Worm (Caenorhabditis elegans): Measurements from ENCODE around the gene T19H12.6.

DNA sequence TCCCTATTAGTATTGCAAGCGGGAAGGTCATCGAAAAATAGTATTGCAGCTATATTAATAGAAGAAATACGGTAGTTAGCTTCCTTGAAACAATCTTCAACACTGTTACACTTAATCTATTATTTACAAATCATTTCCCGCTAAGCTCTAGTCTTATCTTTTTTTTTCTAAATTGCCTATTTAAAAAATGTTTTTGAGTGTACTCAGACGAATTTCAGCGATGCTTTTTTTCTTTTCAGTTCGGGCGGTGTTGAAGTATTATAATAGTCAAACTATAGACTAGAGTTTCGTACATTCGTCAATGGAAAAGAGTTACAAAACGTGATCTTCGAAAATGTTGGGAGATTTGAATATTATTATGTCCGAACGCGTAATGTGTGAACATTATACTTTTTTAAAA, 36.4 kb upstream of the T19H12.6 start:
- TF ChIP-seq ceh-82 (tag; optimal IDR thresholded peaks at IDR 0.05) (no peak), zag-1 (tag; optimal IDR thresholded peaks at IDR 0.05) (no peak), nhr-102 (tag; optimal IDR thresholded peaks at IDR 0.05) (no peak), nhr-11 (tag; optimal IDR thresholded peaks at IDR 0.05) (no peak), lin-39 (tag; optimal IDR thresholded peaks at IDR 0.05) (no peak), nhr-237 (tag; optimal IDR thresholded peaks at IDR 0.05) (no peak), snpc-4 (tag; optimal IDR thresholded peaks at IDR 0.05) (no peak), mxl-3 (GFP tag; optimal IDR thresholded peaks at IDR 0.05) (no peak), set-16 (GFP tag; IDR thresholded peaks at IDR 0.05) (no peak), zfp-2 (tag; optimal IDR thresholded peaks at IDR 0.05) (no peak), ama-1 (optimal IDR thresholded peaks at IDR 0.05) (no peak), unc-39 (tag; optimal IDR thresholded peaks at IDR 0.05) (no peak), skn-1 (tag; optimal IDR thresholded peaks at IDR 0.05) (no peak), zip-2 (tag; optimal IDR thresholded peaks at IDR 0.05) (no peak)
